Fruit fly (Drosophila melanogaster): ENCODE results near the gene Idh.

The Idh gene

DNA sequence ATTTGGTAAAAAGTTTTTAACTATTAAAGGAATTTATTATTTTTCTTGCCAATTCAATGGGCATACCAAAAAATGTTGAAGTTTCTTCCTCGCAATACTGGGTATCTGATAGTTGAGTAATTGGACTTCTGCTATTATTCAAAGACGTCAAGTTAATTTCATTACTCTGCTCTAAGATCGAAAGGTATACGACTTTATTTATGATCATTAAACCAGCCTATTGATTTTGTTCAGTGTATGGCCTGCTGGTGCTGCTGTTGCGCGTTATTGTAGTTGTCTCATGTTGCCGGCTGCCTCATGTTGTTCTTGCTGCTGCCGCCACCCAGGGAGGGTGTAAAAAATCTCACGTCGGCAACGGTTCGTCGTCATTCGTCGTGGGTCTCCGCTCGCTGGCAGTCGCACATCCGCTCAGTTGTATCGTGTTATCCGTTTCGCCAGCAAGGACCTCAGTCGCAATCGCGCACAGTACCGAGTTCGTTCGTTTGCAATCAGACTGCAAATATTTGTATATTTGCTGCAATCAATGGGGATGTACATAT, 35.0 kb upstream of the Idh start, which contains the start of gene CG7120 (continued):
- TF ChIP-seq Ptx1 (GFP tag; IDR thresholded peaks at IDR 0.05) (0 out of 2 replicates have a peak, but pooled peaks have one; percentile 13), CG15601 (tag; optimal IDR thresholded peaks at IDR 0.05) (no peak), aop (GFP tag; IDR thresholded peaks at IDR 0.05) (no peak), Dip3 (GFP tag; optimal IDR thresholded peaks at IDR 0.05) (peak; percentile 38), hth (optimal IDR thresholded peaks at IDR 0.05) (no peak), fd64A (GFP tag; optimal IDR thresholded peaks at IDR 0.05) (no peak), zfh1 (GFP tag; IDR thresholded peaks at IDR 0.05) (peak; percentile 56; the same call in 2 of the 3 replicates), CG13287 (GFP tag; IDR thresholded peaks at IDR 0.05; ENCODE audit: partially characterized antibody) (no peak), lab (GFP tag; optimal IDR thresholded peaks at IDR 0.05) (peak; percentile 61), Stat92E (GFP tag; optimal IDR thresholded peaks at IDR 0.05) (no peak), ase (GFP tag; IDR thresholded peaks at IDR 0.05) (0 out of 3 replicates have a peak, but pooled peaks have one; percentile 49), CG1832 (GFP tag; optimal IDR thresholded peaks at IDR 0.05) (no peak), nom (GFP tag; optimal IDR thresholded peaks at IDR 0.05) (no peak), trh (GFP tag; optimal IDR thresholded peaks at IDR 0.05) (no peak), Med (GFP tag) (peak; percentile 91), maf-S (GFP tag; optimal IDR thresholded peaks at IDR 0.05) (peak; percentile 26), NC2α (GFP tag; optimal IDR thresholded peaks at IDR 0.05) (peak; percentile 24), CG12659 (GFP tag; optimal IDR thresholded peaks at IDR 0.05) (peak; percentile 16), sc (optimal IDR thresholded peaks at IDR 0.05) (no peak), sc (GFP tag; optimal IDR thresholded peaks at IDR 0.05) (peak; percentile 39), NfI (GFP tag; optimal IDR thresholded peaks at IDR 0.05) (peak; percentile 45), Hr3 (GFP tag; optimal IDR thresholded peaks at IDR 0.05) (peak; percentile 7), CG7786 (GFP tag; optimal IDR thresholded peaks at IDR 0.05) (peak; percentile 42), Fer3 (tag; optimal IDR thresholded peaks at IDR 0.05) (peak; percentile 18), Dek (tag; optimal IDR thresholded peaks at IDR 0.05) (peak; percentile 20), repo (GFP tag; optimal IDR thresholded peaks at IDR 0.05) (peak; percentile 6), D19B (GFP tag; optimal IDR thresholded peaks at IDR 0.05) (peak; percentile 3), E2f2 (GFP tag; IDR thresholded peaks at IDR 0.05) (peak; percentile 11; the same call in 1 of the 2 replicates), ATbp (GFP tag; optimal IDR thresholded peaks at IDR 0.05) (peak; percentile 26), CG18262 (tag; optimal IDR thresholded peaks at IDR 0.05) (peak; percentile 68), hbn (GFP tag; IDR thresholded peaks at IDR 0.05; ENCODE audit: partially characterized antibody) (no peak), Hand (GFP tag; optimal IDR thresholded peaks at IDR 0.05) (peak; percentile 48), jing (GFP tag; optimal IDR thresholded peaks at IDR 0.05) (peak; percentile 28), CG2202 (tag; optimal IDR thresholded peaks at IDR 0.05) (peak; percentile 41), CG2120 (GFP tag; optimal IDR thresholded peaks at IDR 0.05) (peak; percentile 58), sens (GFP tag) (peak; percentile 93), CG5953 (GFP tag; IDR thresholded peaks at IDR 0.05) (no peak), CG10654 (GFP tag; optimal IDR thresholded peaks at IDR 0.05) (peak; percentile 14), Drgx (GFP tag; IDR thresholded peaks at IDR 0.05) (no peak), CG8089 (GFP tag; optimal IDR thresholded peaks at IDR 0.05) (peak; percentile 51), Asciz (GFP tag; optimal IDR thresholded peaks at IDR 0.05) (no peak), bcd (GFP tag; optimal IDR thresholded peaks at IDR 0.05) (peak; percentile 27), CG30431 (GFP tag; optimal IDR thresholded peaks at IDR 0.05) (peak; percentile 36), bsh (GFP tag; optimal IDR thresholded peaks at IDR 0.05) (peak in 1 of 2 experiments; percentile 66), ewg (GFP tag; optimal IDR thresholded peaks at IDR 0.05) (peak; percentile 54), Camta (GFP tag; optimal IDR thresholded peaks at IDR 0.05) (peak; percentile 1), CG6791 (GFP tag; IDR thresholded peaks at IDR 0.05; ENCODE audit: partially characterized antibody) (no peak), cg (GFP tag; optimal IDR thresholded peaks at IDR 0.05) (no peak), CG9817 (tag; optimal IDR thresholded peaks at IDR 0.05) (peak; percentile 26), dm (GFP tag; optimal IDR thresholded peaks at IDR 0.05) (no peak)

Measured in whole organism, embryonic.